Fruit fly (Drosophila melanogaster) whole organism: Measurements from ENCODE around the gene Gba1a.

Experiments
- CG8478 ChIP-seq: fragments of >200 bp; optimal IDR thresholded peaks from 2 replicates; lab custom pipeline; 2018; ENCODE audit warnings: inconsistent platforms
- Dll ChIP-seq: fragments of >200 bp; optimal IDR thresholded peaks from 2 replicates; lab custom pipeline; 2017
- EcR ChIP-seq, 2 experiments: fragments of >200 bp; optimal IDR thresholded peaks; 2 replicates each; lab custom pipeline; 2017; ENCODE audit warnings: missing biosample characterization in 2 of 2, missing genetic modification characterization in 2 of 2, missing genetic modification reagents in 2 of 2
- pan ChIP-seq: fragments of >200 bp; optimal IDR thresholded peaks from 2 replicates; lab custom pipeline; 2017
- psq ChIP-seq: fragments of >200 bp; optimal IDR thresholded peaks from 2 replicates; lab custom pipeline; 2017
- usp ChIP-seq: fragments of >200 bp; optimal IDR thresholded peaks from 2 replicates; lab custom pipeline; 2017; ENCODE audit warnings: missing biosample characterization, missing genetic modification characterization, mixed read lengths

- no peak for TF ChIP-seq psq (lab: Kevin White, UChicago)
- no peak for TF ChIP-seq CG8478 (lab: Kevin White, UChicago)
- no peak for TF ChIP-seq Dll (lab: Kevin White, UChicago)
- TF ChIP-seq EcR (GFP tag; optimal IDR thresholded peaks at IDR 0.05; lab: Kevin White, UChicago), result no peak
- TF ChIP-seq pan, result no peak
- TF ChIP-seq usp (GFP tag; lab: Kevin White, UChicago), result no peak
These were observed 16.7 kb upstream of the Gba1a start, which contains the start of gene CG18754 for dm6 chr3R:23683757-23684156.
